Worm (Caenorhabditis elegans) whole organism, young adult: Measurements from ENCODE around the gene lin-15A.

Experiments used
- B0019.2 ChIP-seq: fragments of 200-800 bp; sonication (Bioruptor generic); conservative IDR thresholded peaks from 2 replicates; pipeline ENCODE4 v1.3.6; 2022; ENCODE audit warnings: missing genetic modification reagents, missing genetic modification characterization, missing compliant biosample characterization
- F23B12.7 ChIP-seq: sonication (generic microtip); optimal IDR thresholded peaks from 2 replicates; lab custom pipeline; 2017; ENCODE audit warnings: missing genetic modification characterization, mild to moderate bottlenecking, missing compliant biosample characterization, antibody characterized with exemption, moderate library complexity; ENCODE audit not compliant: insufficient read depth
- F39B2.1 ChIP-seq: fragments of 200-800 bp; sonication (Bioruptor generic); IDR thresholded peaks from 2 replicates; pipeline ENCODE4 v1.3.6; 2022; ENCODE audit warnings: missing genetic modification reagents, missing genetic modification characterization, missing compliant biosample characterization
- F55B11.4 ChIP-seq: sonication (generic microtip); optimal IDR thresholded peaks from 2 replicates; lab custom pipeline; 2016; ENCODE audit warnings: missing compliant biosample characterization, missing genetic modification characterization, borderline replicate concordance; ENCODE audit not compliant: insufficient read depth
- Y95B8A.8 ChIP-seq: fragments of 200-800 bp; sonication (Bioruptor generic); IDR thresholded peaks from 2 replicates; pipeline ENCODE4 v1.3.6; 2022; ENCODE audit warnings: missing genetic modification reagents, missing genetic modification characterization, missing compliant biosample characterization
- ama-1 ChIP-seq, 3 experiments: fragments of 150-350 bp in 1 of 3; sonication (generic microtip) in 2 of 3; optimal IDR thresholded peaks; 2 replicates each; lab custom pipeline; 2014 to 2018; ENCODE audit warnings: missing biosample characterization in 2 of 3, missing genetic modification characterization in 2 of 3, missing genetic modification reagents in 2 of 3
- aptf-2 ChIP-seq: fragments of 200-800 bp; sonication (Bioruptor generic); conservative IDR thresholded peaks from 2 replicates; pipeline ENCODE4 v1.3.6; 2022; ENCODE audit warnings: missing genetic modification reagents, missing genetic modification characterization, missing compliant biosample characterization
- aptf-3 ChIP-seq: fragments of 200-800 bp; sonication (Bioruptor generic); IDR thresholded peaks from 2 replicates; pipeline ENCODE4 v1.3.6; 2022; ENCODE audit warnings: missing genetic modification characterization, missing compliant biosample characterization
- atf-7 ChIP-seq: sonication (generic microtip); optimal IDR thresholded peaks from 2 replicates; lab custom pipeline; 2017; ENCODE audit warnings: mild to moderate bottlenecking, missing genetic modification characterization, missing compliant biosample characterization
- attf-3 ChIP-seq: fragments of 200-800 bp; sonication (Bioruptor generic); conservative IDR thresholded peaks from 2 replicates; pipeline ENCODE4 v1.3.6; 2022; ENCODE audit warnings: missing genetic modification reagents, missing genetic modification characterization, missing compliant biosample characterization
- bed-2 ChIP-seq: fragments of 200-800 bp; sonication (Bioruptor generic); IDR thresholded peaks from 2 replicates; pipeline ENCODE4 v1.3.6; 2022; ENCODE audit warnings: missing genetic modification reagents, missing genetic modification characterization, missing compliant biosample characterization
- ceh-27 ChIP-seq: fragments of 200-800 bp; sonication (Bioruptor generic); optimal IDR thresholded peaks from 2 replicates; lab custom pipeline; 2018; ENCODE audit warnings: mild to moderate bottlenecking, missing genetic modification characterization, moderate library complexity, missing compliant biosample characterization
- ceh-40 ChIP-seq: fragments of 200-800 bp; sonication (Bioruptor generic); IDR thresholded peaks from 2 replicates; pipeline ENCODE4 v1.3.6; 2022; ENCODE audit warnings: missing genetic modification characterization, missing compliant biosample characterization
- dox-1 ChIP-seq: fragments of 200-800 bp; sonication (Bioruptor generic); IDR thresholded peaks from 2 replicates; pipeline ENCODE4 v1.3.6; 2022; ENCODE audit warnings: missing genetic modification reagents, missing genetic modification characterization, missing compliant biosample characterization
- ekl-4 ChIP-seq: fragments of 200-800 bp; sonication (Bioruptor generic); IDR thresholded peaks from 2 replicates; pipeline ENCODE4 v1.3.6; 2022; ENCODE audit warnings: missing genetic modification reagents, missing genetic modification characterization, missing compliant biosample characterization
- ets-4 ChIP-seq: fragments of 200-800 bp; sonication (Bioruptor generic); optimal IDR thresholded peaks from 2 replicates; lab custom pipeline; 2018; ENCODE audit warnings: mild to moderate bottlenecking, missing genetic modification characterization, missing compliant biosample characterization
- hlh-26 ChIP-seq: fragments of 200-800 bp; sonication (Bioruptor generic); conservative IDR thresholded peaks from 2 replicates; pipeline ENCODE4 v1.3.6; 2022; ENCODE audit warnings: missing genetic modification reagents, missing genetic modification characterization, missing compliant biosample characterization
- hmg-1.2 ChIP-seq: fragments of 200-800 bp; sonication (Bioruptor generic); IDR thresholded peaks from 2 replicates; pipeline ENCODE4 v1.3.6; 2022; ENCODE audit warnings: missing genetic modification reagents, missing genetic modification characterization, missing compliant biosample characterization
- hrde-1 ChIP-seq: sonication (generic microtip); optimal IDR thresholded peaks from 2 replicates; lab custom pipeline; 2016; ENCODE audit warnings: missing genetic modification characterization, mild to moderate bottlenecking, missing compliant biosample characterization, moderate library complexity, missing genotype, missing genetic modification reagents, borderline replicate concordance
- lag-1 ChIP-seq: fragments of 200-800 bp; sonication (Bioruptor generic); IDR thresholded peaks from 2 replicates; pipeline ENCODE4 v1.3.6; 2022; ENCODE audit warnings: missing genetic modification reagents, missing genetic modification characterization, missing compliant biosample characterization
- lin-54 ChIP-seq: fragments of 200-800 bp; sonication (Bioruptor generic); optimal IDR thresholded peaks from 2 replicates; lab custom pipeline; 2018; ENCODE audit warnings: mild to moderate bottlenecking, missing genetic modification characterization, missing compliant biosample characterization
- lir-1 ChIP-seq: fragments of 200-800 bp; sonication (Bioruptor generic); conservative IDR thresholded peaks from 2 replicates; pipeline ENCODE4 v1.3.6; 2022; ENCODE audit warnings: missing genetic modification reagents, missing genetic modification characterization, missing compliant biosample characterization
- mcd-1 ChIP-seq: fragments of 200-800 bp; sonication (Bioruptor generic); IDR thresholded peaks from 2 replicates; pipeline ENCODE4 v1.3.6; 2022; ENCODE audit warnings: missing genetic modification reagents, missing genetic modification characterization, missing compliant biosample characterization
- mel-28 ChIP-seq: sonication (generic microtip); optimal IDR thresholded peaks from 2 replicates; lab custom pipeline; 2016; ENCODE audit warnings: borderline replicate concordance, mild to moderate bottlenecking, missing genetic modification characterization, missing compliant biosample characterization
- mes-4 ChIP-seq: sonication (generic microtip); optimal IDR thresholded peaks from 2 replicates; lab custom pipeline; 2016; ENCODE audit warnings: missing genotype, missing genetic modification characterization, missing compliant biosample characterization
- nfya-1 ChIP-seq: sonication (generic microtip); optimal IDR thresholded peaks from 2 replicates; lab custom pipeline; 2017; ENCODE audit warnings: antibody characterized with exemption, missing compliant biosample characterization, missing genetic modification characterization, borderline replicate concordance; ENCODE audit not compliant: insufficient read depth
- nfyb-1 ChIP-seq: fragments of 200-800 bp; sonication (Bioruptor generic); IDR thresholded peaks from 2 replicates; pipeline ENCODE4 v1.3.6; 2022; ENCODE audit warnings: missing genetic modification reagents, missing genetic modification characterization, missing compliant biosample characterization
- nhr-90 ChIP-seq: sonication (generic microtip); optimal IDR thresholded peaks from 2 replicates; lab custom pipeline; 2016; ENCODE audit warnings: missing genotype, mild to moderate bottlenecking, missing genetic modification characterization, missing compliant biosample characterization
- snpc-3.4 ChIP-seq: sonication (generic microtip); optimal IDR thresholded peaks from 2 replicates; lab custom pipeline; 2017; ENCODE audit warnings: missing genetic modification characterization, mild to moderate bottlenecking, missing compliant biosample characterization, antibody characterized with exemption, moderate library complexity, missing genotype, missing genetic modification reagents
- snpc-4 ChIP-seq, 5 experiments: fragments of 150-350 bp in 1 of 5; sonication (generic microtip) in 4 of 5; optimal IDR thresholded peaks; 2 replicates each; lab custom pipeline; 2014 to 2018; ENCODE audit warnings: missing genetic modification characterization in 5 of 5, missing biosample characterization in 3 of 5, antibody characterized with exemption in 2 of 5, mild to moderate bottlenecking in 2 of 5, missing compliant biosample characterization in 2 of 5, missing genotype in 2 of 5, moderate library complexity in 2 of 5, missing genetic modification reagents in 1 of 5
- somi-1 ChIP-seq: fragments of 200-800 bp; sonication (Bioruptor generic); optimal IDR thresholded peaks from 2 replicates; lab custom pipeline; 2018; ENCODE audit warnings: mild to moderate bottlenecking, missing genetic modification characterization, missing compliant biosample characterization
- unc-62 ChIP-seq: fragments of 150-350 bp; optimal IDR thresholded peaks from 2 replicates; lab custom pipeline; 2014; ENCODE audit warnings: missing biosample characterization, missing genetic modification reagents, missing genetic modification characterization
- xnd-1 ChIP-seq: sonication (generic microtip); optimal IDR thresholded peaks from 2 replicates; lab custom pipeline; 2016; ENCODE audit warnings: missing genotype, missing genetic modification reagents, missing genetic modification characterization, missing compliant biosample characterization
- ztf-25 ChIP-seq: fragments of 200-800 bp; sonication (Bioruptor generic); IDR thresholded peaks from 2 replicates; pipeline ENCODE4 v1.3.6; 2022; ENCODE audit warnings: missing genetic modification reagents, missing genetic modification characterization, missing compliant biosample characterization
- ztf-28 ChIP-seq: fragments of 200-800 bp; sonication (Bioruptor generic); IDR thresholded peaks from 2 replicates; pipeline ENCODE4 v1.3.6; 2022; ENCODE audit warnings: missing genetic modification reagents, missing genetic modification characterization, missing compliant biosample characterization
- ztf-3 ChIP-seq: fragments of 200-800 bp; sonication (Bioruptor generic); optimal IDR thresholded peaks from 2 replicates; lab custom pipeline; 2018; ENCODE audit warnings: mild to moderate bottlenecking, missing genetic modification characterization, missing compliant biosample characterization

lin-15A gene

ce11 chrX:15751245-15751644, 19.5 kb downstream of the lin-15A start (continued):
- TF ChIP-seq ztf-3 (GFP tag; lab: Kevin White, UChicago) (no peak), mes-4 (tag; lab: Kevin White, UChicago) (no peak), ets-4 (GFP tag; lab: Kevin White, UChicago) (no peak), snpc-4 (GFP tag; optimal IDR thresholded peaks at IDR 0.05; lab: Kevin White, UChicago) (peak; percentile 26), snpc-4 (tag; optimal IDR thresholded peaks at IDR 0.05; lab: Kevin White, UChicago) (peak in 2 of 4 experiments; percentile 15 to 65), F39B2.1 (GFP tag; lab: Robert Waterston, UW) (0 out of 2 replicates have a peak, but pooled peaks have one; percentile 20), nfyb-1 (GFP tag; lab: Robert Waterston, UW) (peak; percentile 41; the same call in 1 of the 2 replicates), F55B11.4 (tag; lab: Kevin White, UChicago) (no peak), lin-54 (GFP tag; lab: Kevin White, UChicago) (no peak), ceh-40 (GFP tag; lab: Robert Waterston, UW) (no peak), lag-1 (GFP tag; lab: Robert Waterston, UW) (no peak), atf-7 (tag; lab: Kevin White, UChicago) (no peak), bed-2 (GFP tag; lab: Robert Waterston, UW) (no peak), nfya-1 (tag; lab: Kevin White, UChicago) (no peak), mcd-1 (no peak), unc-62 (GFP tag; lab: Kevin White, UChicago) (no peak), dox-1 (GFP tag; lab: Robert Waterston, UW) (peak; percentile 59; the same call in 1 of the 2 replicates), ama-1 (optimal IDR thresholded peaks at IDR 0.05; lab: Kevin White, UChicago) (no peak), ama-1 (GFP tag; optimal IDR thresholded peaks at IDR 0.05; lab: Kevin White, UChicago) (no peak), nhr-90 (tag; lab: Kevin White, UChicago) (no peak), somi-1 (GFP tag; lab: Kevin White, UChicago) (no peak), ceh-27 (no peak), ztf-25 (GFP tag; lab: Robert Waterston, UW) (0 out of 2 replicates have a peak, but pooled peaks have one; percentile 8), B0019.2 (GFP tag; lab: Robert Waterston, UW) (no peak)

ce11 chrX:15757169-15757568, 25.4 kb downstream of the lin-15A start, which contains the start of gene wrt-4:
Gene wrt-4, minus strand, starts transcription at chrX:15757269.
- TF ChIP-seq Y95B8A.8 (GFP tag; lab: Robert Waterston, UW) (no peak), hrde-1 (tag; lab: Kevin White, UChicago) (no peak), F55B11.4 (tag; lab: Kevin White, UChicago) (no peak), aptf-2 (GFP tag; lab: Robert Waterston, UW) (no peak), hmg-1.2 (GFP tag; lab: Robert Waterston, UW) (no peak), ekl-4 (no peak), mel-28 (tag; lab: Kevin White, UChicago) (no peak), xnd-1 (tag; lab: Kevin White, UChicago) (no peak), attf-3 (GFP tag; lab: Robert Waterston, UW) (no peak), ztf-3 (GFP tag; lab: Kevin White, UChicago) (no peak), lir-1 (GFP tag; lab: Robert Waterston, UW) (no peak), hlh-26 (GFP tag; lab: Robert Waterston, UW) (no peak)

ce11 chrX:15759222-15759621, 27.5 kb downstream of the lin-15A start:
- TF ChIP-seq ztf-28 (GFP tag; lab: Robert Waterston, UW) (no peak), hlh-26 (GFP tag; lab: Robert Waterston, UW) (no peak), snpc-3.4 (no peak), aptf-3 (GFP tag; lab: Robert Waterston, UW) (no peak), F55B11.4 (tag; lab: Kevin White, UChicago) (no peak), F23B12.7 (tag; lab: Kevin White, UChicago) (no peak), snpc-4 (GFP tag; optimal IDR thresholded peaks at IDR 0.05; lab: Kevin White, UChicago) (no peak), snpc-4 (tag; optimal IDR thresholded peaks at IDR 0.05; lab: Kevin White, UChicago) (peak in 2 of 4 experiments; percentile 53 to 69)
